Fruit fly (Drosophila melanogaster) whole organism, embryonic: ENCODE measurements around the gene IFT54.

Source experiments
- Atf-2 ChIP-seq: fragments of 200-800 bp; sonication (Bioruptor generic); optimal IDR thresholded peaks from 2 replicates; lab custom pipeline; 2016; ENCODE audit warnings: missing biosample characterization, missing genetic modification characterization
- Atf3 ChIP-seq: fragments of 200-800 bp; sonication (Bioruptor generic); optimal IDR thresholded peaks from 3 replicates; lab custom pipeline; 2016; ENCODE audit warnings: missing biosample characterization, missing genetic modification characterization
- CG10959 ChIP-seq: fragments of 200-800 bp; sonication (Bioruptor generic); IDR thresholded peaks from 2 replicates; pipeline ENCODE4 v1.3.6; 2022; ENCODE audit warnings: missing biosample characterization, missing genetic modification characterization
- CG11085 ChIP-seq: fragments of 200-800 bp; sonication (Bioruptor generic); IDR thresholded peaks from 2 replicates; pipeline ENCODE4 v1.3.6; 2022; ENCODE audit warnings: missing biosample characterization, missing genetic modification characterization
- CG11398 ChIP-seq: fragments of 200-800 bp; sonication (Bioruptor generic); optimal IDR thresholded peaks from 2 replicates; lab custom pipeline; 2016; ENCODE audit warnings: missing biosample characterization, missing genetic modification characterization
- CG11723 ChIP-seq: fragments of 200-800 bp; sonication (Bioruptor generic); optimal IDR thresholded peaks from 2 replicates; lab custom pipeline; 2017; ENCODE audit warnings: missing biosample characterization, mild to moderate bottlenecking, missing genetic modification characterization
- CG12071 ChIP-seq: fragments of 200-800 bp; sonication (Bioruptor generic); optimal IDR thresholded peaks from 3 replicates; lab custom pipeline; 2018; ENCODE audit warnings: missing biosample characterization, mild to moderate bottlenecking, missing genetic modification characterization
- CG12104 ChIP-seq: fragments of 200-800 bp; sonication (Bioruptor generic); optimal IDR thresholded peaks from 3 replicates; lab custom pipeline; 2016; ENCODE audit warnings: missing biosample characterization, missing genetic modification characterization
- CG12155 ChIP-seq: fragments of 200-800 bp; sonication (Bioruptor generic); optimal IDR thresholded peaks from 3 replicates; lab custom pipeline; 2016; ENCODE audit warnings: missing biosample characterization, missing genetic modification characterization
- CG12236 ChIP-seq: fragments of 200-800 bp; sonication (Bioruptor generic); optimal IDR thresholded peaks from 2 replicates; lab custom pipeline; 2016; ENCODE audit warnings: missing biosample characterization, missing genetic modification characterization
- CG13775 ChIP-seq: fragments of 200-800 bp; sonication (Bioruptor generic); optimal IDR thresholded peaks from 3 replicates; lab custom pipeline; 2017; ENCODE audit warnings: missing biosample characterization, mild to moderate bottlenecking, missing genetic modification characterization
- CG15073 ChIP-seq: fragments of 200-800 bp; sonication (Bioruptor generic); optimal IDR thresholded peaks from 2 replicates; lab custom pipeline; 2016; ENCODE audit warnings: missing biosample characterization, missing genetic modification characterization
- CG3163 ChIP-seq: fragments of 200-800 bp; sonication (Bioruptor generic); optimal IDR thresholded peaks from 3 replicates; lab custom pipeline; 2016; ENCODE audit warnings: missing biosample characterization, missing genetic modification characterization
- CG32532 ChIP-seq: fragments of 200-800 bp; sonication (Bioruptor generic); IDR thresholded peaks from 2 replicates; pipeline ENCODE4 v1.3.6; 2022; ENCODE audit warnings: missing biosample characterization, missing genetic modification characterization
- CG3726 ChIP-seq: fragments of 200-800 bp; sonication (Bioruptor generic); IDR thresholded peaks from 3 replicates; pipeline ENCODE4, ENCODE4 v1.3.6; 2022; ENCODE audit warnings: missing biosample characterization, missing genetic modification characterization
- CG4404 ChIP-seq: fragments of 200-800 bp; sonication (Bioruptor generic); IDR thresholded peaks from 2 replicates; pipeline ENCODE4 v1.3.6; 2022; ENCODE audit warnings: missing biosample characterization, missing genetic modification characterization
- CG4820 ChIP-seq: fragments of 200-800 bp; sonication (Bioruptor generic); optimal IDR thresholded peaks from 3 replicates; lab custom pipeline; 2016; ENCODE audit warnings: missing biosample characterization, missing genetic modification characterization
- CG7786 ChIP-seq: fragments of 200-800 bp; sonication (Bioruptor generic); optimal IDR thresholded peaks from 2 replicates; lab custom pipeline; 2016; ENCODE audit warnings: missing biosample characterization, missing genetic modification characterization
- CG7987 ChIP-seq: fragments of 200-800 bp; sonication (Bioruptor generic); optimal IDR thresholded peaks from 2 replicates; lab custom pipeline; 2018; ENCODE audit warnings: missing biosample characterization, mild to moderate bottlenecking, missing genetic modification characterization, moderate library complexity
- CG8281 ChIP-seq: fragments of 200-800 bp; sonication (Bioruptor generic); optimal IDR thresholded peaks from 2 replicates; lab custom pipeline; 2018; ENCODE audit warnings: missing biosample characterization, mild to moderate bottlenecking, missing genetic modification characterization, moderate library complexity
- CG8478 ChIP-seq: fragments of >200 bp; optimal IDR thresholded peaks from 2 replicates; lab custom pipeline; 2018
- CG9876 ChIP-seq: fragments of 200-800 bp; sonication (Bioruptor generic); optimal IDR thresholded peaks from 2 replicates; lab custom pipeline; 2016; ENCODE audit warnings: missing biosample characterization, missing genetic modification characterization
- CHES-1-like ChIP-seq: fragments of 200-800 bp; sonication (Bioruptor generic); optimal IDR thresholded peaks from 2 replicates; lab custom pipeline; 2016; ENCODE audit warnings: missing biosample characterization, missing genetic modification characterization
- D19A ChIP-seq: fragments of 200-800 bp; optimal IDR thresholded peaks from 3 replicates; lab custom pipeline; 2019; ENCODE audit warnings: missing biosample characterization, mild to moderate bottlenecking, missing genetic modification characterization, moderate library complexity
- Dek ChIP-seq: fragments of 200-800 bp; sonication (Bioruptor generic); optimal IDR thresholded peaks from 3 replicates; lab custom pipeline; 2019; ENCODE audit warnings: missing biosample characterization, mild to moderate bottlenecking, missing genetic modification characterization, moderate library complexity
- Dfd ChIP-seq, 2 experiments: fragments of >200 bp; optimal IDR thresholded peaks; 2 replicates each; lab custom pipeline; 2017; ENCODE audit warnings: missing biosample characterization in 2 of 2, missing genetic modification characterization in 2 of 2
- Hey ChIP-seq: fragments of 200-800 bp; sonication (Bioruptor generic); optimal IDR thresholded peaks from 3 replicates; lab custom pipeline; 2018; ENCODE audit warnings: missing biosample characterization, mild to moderate bottlenecking, missing genetic modification characterization
- Hr51 ChIP-seq, 2 experiments: fragments of 200-800 bp; sonication (Bioruptor generic); optimal IDR thresholded peaks; 2 replicates in 1 of 2; 3 replicates in 1 of 2; lab custom pipeline; 2016 to 2018; ENCODE audit warnings: missing biosample characterization in 2 of 2, missing genetic modification characterization in 2 of 2, mild to moderate bottlenecking in 1 of 2, moderate library complexity in 1 of 2
- Lpt ChIP-seq: fragments of >200 bp; optimal IDR thresholded peaks from 2 replicates; lab custom pipeline; 2018; ENCODE audit warnings: missing biosample characterization, missing genetic modification characterization
- Sry-δ ChIP-seq: fragments of 200-800 bp; sonication (Bioruptor generic); optimal IDR thresholded peaks from 2 replicates; lab custom pipeline; 2016; ENCODE audit warnings: missing biosample characterization, missing genetic modification characterization
- Trl ChIP-seq, 3 experiments: fragments of >200 bp in 2 of 3; fragments of 200-800 bp in 1 of 3; sonication (Bioruptor generic) in 1 of 3; optimal IDR thresholded peaks; 2 replicates in 1 of 3; 3 replicates in 2 of 3; lab custom pipeline; 2016 to 2017; ENCODE audit warnings: missing biosample characterization in 1 of 3, missing genetic modification characterization in 1 of 3
- ap ChIP-seq: fragments of 200-800 bp; sonication (Bioruptor generic); IDR thresholded peaks from 2 replicates; pipeline ENCODE4 v1.3.6; 2022; ENCODE audit warnings: missing biosample characterization, missing genetic modification characterization
- bbx ChIP-seq: fragments of 200-800 bp; sonication (Bioruptor generic); IDR thresholded peaks from 2 replicates; pipeline ENCODE4 v1.3.6; 2022; ENCODE audit warnings: missing biosample characterization, missing genetic modification characterization; ENCODE audit not compliant: partially characterized antibody
- cad ChIP-seq: fragments of >200 bp; optimal IDR thresholded peaks from 2 replicates; lab custom pipeline; 2017; ENCODE audit warnings: missing biosample characterization, missing genetic modification characterization
- cato ChIP-seq: fragments of 200-800 bp; sonication (Bioruptor generic); optimal IDR thresholded peaks from 2 replicates; lab custom pipeline; 2016; ENCODE audit warnings: missing biosample characterization, missing genetic modification characterization, borderline replicate concordance
- disco-r ChIP-seq: fragments of 200-800 bp; sonication (Bioruptor generic); optimal IDR thresholded peaks from 2 replicates; lab custom pipeline; 2016; ENCODE audit warnings: missing biosample characterization, missing genetic modification characterization
- exex ChIP-seq: fragments of 200-800 bp; sonication (Bioruptor generic); optimal IDR thresholded peaks from 4 replicates; lab custom pipeline; 2018; ENCODE audit warnings: missing biosample characterization, mild to moderate bottlenecking, missing genetic modification characterization, moderate library complexity
- eyg ChIP-seq: fragments of 200-800 bp; sonication (Bioruptor generic); optimal IDR thresholded peaks from 3 replicates; lab custom pipeline; 2016; ENCODE audit warnings: missing biosample characterization, missing genetic modification characterization
- fd3F ChIP-seq: fragments of 200-800 bp; sonication (Bioruptor generic); optimal IDR thresholded peaks from 2 replicates; lab custom pipeline; 2018; ENCODE audit warnings: missing biosample characterization, mild to moderate bottlenecking, missing genetic modification characterization, moderate library complexity
- ftz-f1 ChIP-seq: fragments of 200-800 bp; sonication (Bioruptor generic); optimal IDR thresholded peaks from 2 replicates; lab custom pipeline; 2016; ENCODE audit warnings: missing biosample characterization, missing genetic modification characterization
- gcm ChIP-seq: fragments of 200-800 bp; sonication (Bioruptor generic); optimal IDR thresholded peaks from 2 replicates; lab custom pipeline; 2019; ENCODE audit warnings: missing biosample characterization, mild to moderate bottlenecking, missing genetic modification characterization, moderate library complexity
- hbn ChIP-seq: fragments of 200-800 bp; sonication (Bioruptor generic); IDR thresholded peaks from 2 replicates; pipeline ENCODE4 v1.3.6; 2022; ENCODE audit warnings: missing biosample characterization, missing genetic modification characterization; ENCODE audit not compliant: partially characterized antibody
- mld ChIP-seq: fragments of 200-800 bp; sonication (Bioruptor generic); IDR thresholded peaks from 3 replicates; pipeline ENCODE4 v1.3.6; 2022; ENCODE audit warnings: missing biosample characterization, missing genetic modification characterization; ENCODE audit not compliant: partially characterized antibody
- odd ChIP-seq: fragments of 200-800 bp; sonication (Bioruptor generic); optimal IDR thresholded peaks from 2 replicates; lab custom pipeline; 2017; ENCODE audit warnings: missing biosample characterization, mild to moderate bottlenecking, missing genetic modification characterization
- p53 ChIP-seq: fragments of 200-800 bp; sonication (Bioruptor generic); optimal IDR thresholded peaks from 2 replicates; lab custom pipeline; 2016; ENCODE audit warnings: missing biosample characterization, missing genetic modification characterization
- pan ChIP-seq, 4 experiments: fragments of >200 bp in 3 of 4; fragments of 200-800 bp in 1 of 4; sonication (Bioruptor generic) in 1 of 4; optimal IDR thresholded peaks in 3 of 4; IDR thresholded peaks in 1 of 4; 2 replicates each; pipeline versions ENCODE4 v1.3.6 to Lab custom; 2017 to 2022; ENCODE audit warnings: missing biosample characterization in 2 of 4, missing genetic modification characterization in 2 of 4, mixed read lengths in 1 of 4
- ranshi ChIP-seq: fragments of 200-800 bp; sonication (Bioruptor generic); IDR thresholded peaks from 2 replicates; pipeline ENCODE4 v1.3.6; 2022; ENCODE audit warnings: missing biosample characterization, missing genetic modification characterization
- tll ChIP-seq, 2 experiments: fragments of 200-800 bp in 1 of 2; fragments of >200 bp in 1 of 2; sonication (Bioruptor generic) in 1 of 2; optimal IDR thresholded peaks; 2 replicates each; lab custom pipeline; 2017 to 2019; ENCODE audit warnings: missing biosample characterization in 2 of 2, missing genetic modification characterization in 2 of 2, mild to moderate bottlenecking in 1 of 2, moderate library complexity in 1 of 2
- zen2 ChIP-seq: fragments of 200-800 bp; sonication (Bioruptor generic); IDR thresholded peaks from 3 replicates; pipeline ENCODE4 v1.3.6; 2022; ENCODE audit warnings: missing biosample characterization, missing genetic modification characterization; ENCODE audit not compliant: partially characterized antibody

Gene IFT54

DNA sequence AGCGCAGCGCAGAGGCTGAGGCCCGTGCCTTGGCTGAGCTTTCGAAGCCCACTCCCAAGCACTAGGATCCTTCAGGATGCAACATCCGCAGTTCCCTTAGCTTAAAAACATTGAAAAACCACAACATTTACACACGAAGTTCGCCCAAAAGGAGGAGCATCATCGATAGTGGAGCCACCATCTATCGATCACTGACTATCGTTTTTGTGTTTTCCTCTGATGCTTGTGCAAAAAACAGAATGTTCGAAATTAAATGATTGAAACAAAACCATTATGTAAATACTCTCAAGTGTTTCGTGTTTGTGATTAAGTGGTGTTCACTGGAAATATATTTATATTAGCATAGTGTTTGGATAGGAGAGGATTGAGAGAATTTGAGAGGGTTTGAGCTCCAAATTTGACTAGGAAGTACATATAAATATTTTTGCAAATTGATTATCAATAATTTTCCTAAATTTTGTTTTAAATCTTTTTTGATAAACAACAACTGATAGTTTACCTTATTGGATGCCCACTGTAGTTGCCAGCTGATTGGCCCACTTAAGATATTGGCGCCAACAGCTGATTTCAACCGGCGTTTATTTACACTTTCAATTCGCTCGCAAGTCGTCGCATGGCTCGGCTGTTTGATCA is 25.4 kb downstream of the IFT54 start, which contains the start of gene spn-B (continued):
- TF ChIP-seq CG4820: peak; percentile 71
- TF ChIP-seq CG12071 (GFP tag; lab: Kevin White, UChicago): peak; percentile 44
- peak; percentile 53 for TF ChIP-seq CG11723 (GFP tag; lab: Kevin White, UChicago)
- no peak for TF ChIP-seq pan (optimal IDR thresholded peaks at IDR 0.05; lab: Kevin White, UChicago)
- TF ChIP-seq pan (GFP tag; optimal IDR thresholded peaks at IDR 0.05 in 1 of 2, IDR thresholded peaks at IDR 0.05 in 1 of 2): peak in 1 of 2 experiments; percentile 77
- TF ChIP-seq CG9876 (GFP tag; lab: Kevin White, UChicago): no peak
- peak; percentile 80 for TF ChIP-seq CG32532 (GFP tag; lab: Robert Waterston, UW)
- no peak for TF ChIP-seq ftz-f1
- no peak for TF ChIP-seq CG4404 (GFP tag; lab: Robert Waterston, UW)
- TF ChIP-seq bbx (GFP tag; lab: Robert Waterston, UW): peak; percentile 30; the same call in 1 of the 2 replicates
- TF ChIP-seq CG15073 (GFP tag; lab: Kevin White, UChicago): no peak
- peak; percentile 49 for TF ChIP-seq cato (GFP tag; lab: Kevin White, UChicago)
- TF ChIP-seq disco-r (GFP tag; lab: Kevin White, UChicago): peak; percentile 22
- peak; percentile 38 for TF ChIP-seq Sry-δ
- peak; percentile 81 for TF ChIP-seq gcm
- peak; percentile 40 for TF ChIP-seq exex
- TF ChIP-seq ap (GFP tag; lab: Robert Waterston, UW): peak; percentile 20; the same call in 1 of the 2 replicates
- TF ChIP-seq Atf3: no peak
- TF ChIP-seq Dek: peak; percentile 69
- no peak for TF ChIP-seq CG7987 (GFP tag; lab: Kevin White, UChicago)
- peak; percentile 61 for TF ChIP-seq CG12104 (GFP tag; lab: Kevin White, UChicago)
- TF ChIP-seq CG3163 (GFP tag; lab: Kevin White, UChicago): no peak
- TF ChIP-seq fd3F (GFP tag; lab: Kevin White, UChicago): peak; percentile 62
- TF ChIP-seq tll (GFP tag; optimal IDR thresholded peaks at IDR 0.05; lab: Kevin White, UChicago): no peak
- no peak for TF ChIP-seq Hey (tag; lab: Kevin White, UChicago)
- TF ChIP-seq CG11085 (GFP tag; lab: Robert Waterston, UW): 0 out of 2 replicates have a peak, but pooled peaks have one; percentile 50
- no peak for TF ChIP-seq CG3726
- TF ChIP-seq Dfd (GFP tag; optimal IDR thresholded peaks at IDR 0.05; lab: Kevin White, UChicago): no peak
- no peak for TF ChIP-seq CG11398 (GFP tag; lab: Kevin White, UChicago)
- TF ChIP-seq zen2 (GFP tag; lab: Robert Waterston, UW): no peak
- TF ChIP-seq Trl (optimal IDR thresholded peaks at IDR 0.05; lab: Kevin White, UChicago): no peak
- peak; percentile 30 for TF ChIP-seq Trl (GFP tag; optimal IDR thresholded peaks at IDR 0.05; lab: Kevin White, UChicago)
- no peak for TF ChIP-seq mld (GFP tag; lab: Robert Waterston, UW)
- peak; percentile 35 for TF ChIP-seq CG12236
- TF ChIP-seq ranshi (GFP tag; lab: Robert Waterston, UW): peak; percentile 56
- no peak; the same call in 1 of the 2 replicates for TF ChIP-seq hbn (GFP tag; lab: Robert Waterston, UW)
- TF ChIP-seq CHES-1-like (GFP tag; lab: Kevin White, UChicago): no peak
- TF ChIP-seq CG8281: peak; percentile 50
- TF ChIP-seq p53 (GFP tag; lab: Kevin White, UChicago): no peak
- 0 out of 2 replicates have a peak, but pooled peaks have one; percentile 19 for TF ChIP-seq CG10959 (GFP tag; lab: Robert Waterston, UW)
- peak; percentile 2 for TF ChIP-seq eyg (GFP tag; lab: Kevin White, UChicago)
- TF ChIP-seq Atf-2 (GFP tag; lab: Kevin White, UChicago): peak; percentile 56
- no peak for TF ChIP-seq Lpt (GFP tag; lab: Kevin White, UChicago)
- TF ChIP-seq cad (GFP tag; lab: Kevin White, UChicago): no peak
- TF ChIP-seq CG7786 (GFP tag; lab: Kevin White, UChicago): peak; percentile 39
- TF ChIP-seq D19A: peak; percentile 77
- TF ChIP-seq CG12155: peak; percentile 63
- peak; percentile 71 to 82 for TF ChIP-seq Hr51 (GFP tag; optimal IDR thresholded peaks at IDR 0.05; lab: Kevin White, UChicago)
- no peak for TF ChIP-seq CG8478
- peak; percentile 70 for TF ChIP-seq odd (GFP tag; lab: Kevin White, UChicago)
- TF ChIP-seq CG13775 (GFP tag; lab: Kevin White, UChicago): peak; percentile 83
